Fruit fly (Drosophila melanogaster): ENCODE measurements around the gene CG5953.

Gene CG5953

DNA sequence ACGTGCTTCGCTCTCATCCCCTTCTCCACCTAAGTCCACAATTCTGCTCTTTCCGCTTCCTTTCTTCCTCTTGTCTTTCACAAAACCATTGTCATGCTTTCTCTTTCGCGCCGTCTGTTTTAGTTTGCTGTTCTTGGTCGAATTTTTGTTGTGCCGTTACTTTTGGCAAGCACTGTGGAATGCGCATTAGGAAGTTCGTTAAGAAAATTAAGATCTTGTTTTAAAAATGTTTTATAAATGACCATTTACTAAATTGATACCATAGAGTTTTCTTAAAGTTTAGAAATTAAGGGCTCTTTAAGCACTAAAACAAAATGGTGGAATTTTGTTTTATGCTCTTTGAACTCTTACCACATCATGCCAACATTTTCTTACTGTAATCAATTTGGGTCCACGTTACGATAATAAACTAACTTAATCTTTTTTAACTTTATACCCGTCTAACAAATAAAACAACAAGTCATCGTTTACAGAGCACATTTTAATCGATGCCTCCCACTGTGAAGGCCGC is 2.4 kb upstream of the CG5953 start (continued):
- TF ChIP-seq CG13287 (GFP tag; IDR thresholded peaks at IDR 0.05; ENCODE audit: partially characterized antibody), result no peak
- TF ChIP-seq CG7372 (GFP tag; IDR thresholded peaks at IDR 0.05), result no peak
- TF ChIP-seq CG18599 (GFP tag; optimal IDR thresholded peaks at IDR 0.05), result peak; percentile 89
- TF ChIP-seq Max (GFP tag; optimal IDR thresholded peaks at IDR 0.05), result peak; percentile 75
- peak; percentile 45 for TF ChIP-seq CG12104 (GFP tag; optimal IDR thresholded peaks at IDR 0.05)
- no peak for TF ChIP-seq Vsx1 (GFP tag; optimal IDR thresholded peaks at IDR 0.05)
- peak; percentile 49 for TF ChIP-seq HHEX (GFP tag; optimal IDR thresholded peaks at IDR 0.05)
- TF ChIP-seq kah (GFP tag; optimal IDR thresholded peaks at IDR 0.05), result no peak
- no peak for TF ChIP-seq pros (GFP tag; optimal IDR thresholded peaks at IDR 0.05)
- no peak for TF ChIP-seq CG11085 (GFP tag; IDR thresholded peaks at IDR 0.05)
- peak; percentile 52 for TF ChIP-seq Hr3 (GFP tag; optimal IDR thresholded peaks at IDR 0.05)
- TF ChIP-seq abd-A (tag; optimal IDR thresholded peaks at IDR 0.05), result peak; percentile 29
- TF ChIP-seq CG9215 (GFP tag; IDR thresholded peaks at IDR 0.05), result peak; percentile 67
- peak; percentile 61 for TF ChIP-seq CG1792 (GFP tag; optimal IDR thresholded peaks at IDR 0.05)
- peak; percentile 19 for TF ChIP-seq CG15601 (tag; optimal IDR thresholded peaks at IDR 0.05)
- TF ChIP-seq ro (GFP tag; IDR thresholded peaks at IDR 0.05), result no peak

- no peak for TF ChIP-seq D19A (tag; optimal IDR thresholded peaks at IDR 0.05)
- TF ChIP-seq lov (optimal IDR thresholded peaks at IDR 0.05), result no peak
- TF ChIP-seq lov (GFP tag; IDR thresholded peaks at IDR 0.05), result no peak
- peak; percentile 69 for TF ChIP-seq CG17912 (GFP tag; optimal IDR thresholded peaks at IDR 0.05)
- TF ChIP-seq CG11093 (GFP tag; IDR thresholded peaks at IDR 0.05), result no peak
- 0 out of 3 replicates have a peak, but pooled peaks have one; percentile 35 for TF ChIP-seq so (GFP tag; IDR thresholded peaks at IDR 0.05)
- peak; percentile 39 for TF ChIP-seq CG1529 (GFP tag; optimal IDR thresholded peaks at IDR 0.05)
- TF ChIP-seq maf-S (GFP tag; optimal IDR thresholded peaks at IDR 0.05), result no peak
- TF ChIP-seq CG10654 (GFP tag; optimal IDR thresholded peaks at IDR 0.05), result no peak
- TF ChIP-seq C15 (GFP tag; IDR thresholded peaks at IDR 0.05), result no peak
- no peak for TF ChIP-seq yki (optimal IDR thresholded peaks at IDR 0.05)
- no peak for TF ChIP-seq Ssrp (tag; optimal IDR thresholded peaks at IDR 0.05)
- peak; percentile 41; the same call in 1 of the 2 replicates for TF ChIP-seq CG14441 (GFP tag; IDR thresholded peaks at IDR 0.05)
- TF ChIP-seq Pdp1 (GFP tag; optimal IDR thresholded peaks at IDR 0.05), result peak in 1 of 2 experiments; percentile 33
- TF ChIP-seq ssp (GFP tag; IDR thresholded peaks at IDR 0.05), result no peak
- TF ChIP-seq CkIIα-i1 (GFP tag; IDR thresholded peaks at IDR 0.05), result no peak
- peak; percentile 46 for TF ChIP-seq CG17385 (GFP tag; optimal IDR thresholded peaks at IDR 0.05)
- peak; percentile 80 for TF ChIP-seq ci (GFP tag; IDR thresholded peaks at IDR 0.05)
- TF ChIP-seq seq (GFP tag; IDR thresholded peaks at IDR 0.05), result peak; percentile 27; the same call in 1 of the 2 replicates
- no peak for TF ChIP-seq E2f2 (GFP tag; IDR thresholded peaks at IDR 0.05)
- no peak for TF ChIP-seq trem (tag; optimal IDR thresholded peaks at IDR 0.05)
- no peak for TF ChIP-seq cato (GFP tag; optimal IDR thresholded peaks at IDR 0.05; ENCODE audit: borderline replicate concordance)
- TF ChIP-seq CG14860 (GFP tag; IDR thresholded peaks at IDR 0.05; ENCODE audit: partially characterized antibody), result no peak
- TF ChIP-seq Side (GFP tag; optimal IDR thresholded peaks at IDR 0.05), result peak; percentile 64
- TF ChIP-seq CG17829 (tag; optimal IDR thresholded peaks at IDR 0.05), result no peak
- no peak for TF ChIP-seq da (GFP tag; optimal IDR thresholded peaks at IDR 0.05)
- TF ChIP-seq fd96Cb (tag; optimal IDR thresholded peaks at IDR 0.05), result no peak
- peak; percentile 56 for TF ChIP-seq CG3163 (GFP tag; optimal IDR thresholded peaks at IDR 0.05)
- peak; percentile 55; the same call in 1 of the 3 replicates for TF ChIP-seq CG6175 (GFP tag; IDR thresholded peaks at IDR 0.05)
- no peak for TF ChIP-seq CG18476 (GFP tag; optimal IDR thresholded peaks at IDR 0.05)
- peak; percentile 74 for TF ChIP-seq chn (GFP tag; optimal IDR thresholded peaks at IDR 0.05)
- TF ChIP-seq CG17359 (tag; optimal IDR thresholded peaks at IDR 0.05), result no peak
- peak; percentile 89 for TF ChIP-seq CG4360 (GFP tag; IDR thresholded peaks at IDR 0.05)
- TF ChIP-seq CG34376 (GFP tag; optimal IDR thresholded peaks at IDR 0.05), result peak; percentile 80
These were observed 1.6 kb upstream of the CG5953 start for dm6 chr2L:16534174-16534835.
